Worm (Caenorhabditis elegans) whole organism, young adult: ENCODE measurements around the gene cdt-2.

Experiments
- B0035.1 ChIP-seq: sonication (generic microtip); optimal IDR thresholded peaks from 2 replicates; lab custom pipeline; 2016; ENCODE audit warnings: missing genetic modification characterization, mild to moderate bottlenecking, missing compliant biosample characterization, missing genotype, missing genetic modification reagents
- B0261.1 ChIP-seq: sonication (generic microtip); optimal IDR thresholded peaks from 2 replicates; lab custom pipeline; 2016; ENCODE audit warnings: mild to moderate bottlenecking, missing genetic modification characterization, moderate library complexity, missing compliant biosample characterization
- B0336.3 ChIP-seq: fragments of 200-800 bp; sonication (Bioruptor generic); IDR thresholded peaks from 2 replicates; pipeline ENCODE4 v1.3.6; 2022; ENCODE audit warnings: missing genetic modification characterization, missing compliant biosample characterization
- C06A6.2 ChIP-seq: fragments of 200-800 bp; sonication (Bioruptor generic); conservative IDR thresholded peaks from 2 replicates; pipeline ENCODE4 v1.3.6; 2022; ENCODE audit warnings: missing genetic modification characterization, missing compliant biosample characterization
- D2030.7 ChIP-seq: fragments of 200-800 bp; sonication (Bioruptor generic); IDR thresholded peaks from 2 replicates; pipeline ENCODE4 v1.3.6; 2022; ENCODE audit warnings: missing genetic modification reagents, missing genetic modification characterization, missing compliant biosample characterization
- F23B12.7 ChIP-seq: sonication (generic microtip); optimal IDR thresholded peaks from 2 replicates; lab custom pipeline; 2017; ENCODE audit warnings: missing genetic modification characterization, mild to moderate bottlenecking, missing compliant biosample characterization, antibody characterized with exemption, moderate library complexity; ENCODE audit not compliant: insufficient read depth
- F49E8.2 ChIP-seq: sonication (generic microtip); optimal IDR thresholded peaks from 3 replicates; lab custom pipeline; 2017; ENCODE audit warnings: missing genetic modification characterization, mild to moderate bottlenecking, missing compliant biosample characterization, antibody characterized with exemption, moderate library complexity; ENCODE audit not compliant: insufficient read depth
- F52B5.7 ChIP-seq: sonication (generic microtip); optimal IDR thresholded peaks from 2 replicates; lab custom pipeline; 2016; ENCODE audit warnings: mild to moderate bottlenecking, missing genetic modification characterization, missing compliant biosample characterization
- K12H6.12 ChIP-seq: fragments of 200-800 bp; sonication (Bioruptor generic); optimal IDR thresholded peaks from 2 replicates; lab custom pipeline; 2018; ENCODE audit warnings: mild to moderate bottlenecking, missing genetic modification characterization, missing compliant biosample characterization
- Y53G8AR.9 ChIP-seq: fragments of 200-800 bp; sonication (Bioruptor generic); conservative IDR thresholded peaks from 2 replicates; pipeline ENCODE4 v1.3.6; 2022; ENCODE audit warnings: missing genetic modification reagents, missing genetic modification characterization, missing compliant biosample characterization
- Y67H2A.10 ChIP-seq: fragments of 200-800 bp; sonication (Bioruptor generic); conservative IDR thresholded peaks from 2 replicates; pipeline ENCODE4 v1.3.6; 2022; ENCODE audit warnings: missing genetic modification reagents, missing genetic modification characterization, missing compliant biosample characterization
- ZK185.1 ChIP-seq: sonication (generic microtip); optimal IDR thresholded peaks from 2 replicates; lab custom pipeline; 2016; ENCODE audit warnings: mild to moderate bottlenecking, missing genetic modification characterization, missing compliant biosample characterization; ENCODE audit not compliant: poor library complexity, severe bottlenecking
- ama-1 ChIP-seq, 3 experiments: fragments of 150-350 bp in 1 of 3; sonication (generic microtip) in 2 of 3; optimal IDR thresholded peaks; 2 replicates each; lab custom pipeline; 2014 to 2018; ENCODE audit warnings: missing biosample characterization in 2 of 3, missing genetic modification characterization in 2 of 3, missing genetic modification reagents in 2 of 3
- aptf-2 ChIP-seq: fragments of 200-800 bp; sonication (Bioruptor generic); conservative IDR thresholded peaks from 2 replicates; pipeline ENCODE4 v1.3.6; 2022; ENCODE audit warnings: missing genetic modification reagents, missing genetic modification characterization, missing compliant biosample characterization
- atf-7 ChIP-seq: sonication (generic microtip); optimal IDR thresholded peaks from 2 replicates; lab custom pipeline; 2017; ENCODE audit warnings: mild to moderate bottlenecking, missing genetic modification characterization, missing compliant biosample characterization
- attf-3 ChIP-seq: fragments of 200-800 bp; sonication (Bioruptor generic); conservative IDR thresholded peaks from 2 replicates; pipeline ENCODE4 v1.3.6; 2022; ENCODE audit warnings: missing genetic modification reagents, missing genetic modification characterization, missing compliant biosample characterization
- bed-2 ChIP-seq: fragments of 200-800 bp; sonication (Bioruptor generic); IDR thresholded peaks from 2 replicates; pipeline ENCODE4 v1.3.6; 2022; ENCODE audit warnings: missing genetic modification reagents, missing genetic modification characterization, missing compliant biosample characterization
- cebp-1 ChIP-seq, 2 experiments: fragments of 200-800 bp in 1 of 2; sonication (Bioruptor generic) in 1 of 2; sonication (generic microtip) in 1 of 2; IDR thresholded peaks in 1 of 2; optimal IDR thresholded peaks in 1 of 2; 2 replicates each; pipeline versions ENCODE4 v1.3.6 to Lab custom; 2017 to 2022; ENCODE audit warnings: missing compliant biosample characterization in 2 of 2, missing genetic modification characterization in 2 of 2, mild to moderate bottlenecking in 1 of 2, missing genetic modification reagents in 1 of 2, moderate library complexity in 1 of 2
- ceh-100 ChIP-seq: fragments of 200-800 bp; sonication (Bioruptor generic); IDR thresholded peaks from 2 replicates; pipeline ENCODE4 v1.3.6; 2022; ENCODE audit warnings: missing genetic modification reagents, missing genetic modification characterization, missing compliant biosample characterization
- ceh-40 ChIP-seq: fragments of 200-800 bp; sonication (Bioruptor generic); IDR thresholded peaks from 2 replicates; pipeline ENCODE4 v1.3.6; 2022; ENCODE audit warnings: missing genetic modification characterization, missing compliant biosample characterization
- ceh-79 ChIP-seq: sonication (generic microtip); optimal IDR thresholded peaks from 2 replicates; lab custom pipeline; 2017; ENCODE audit warnings: mild to moderate bottlenecking, missing genetic modification characterization, missing compliant biosample characterization
- die-1 ChIP-seq: sonication (generic microtip); optimal IDR thresholded peaks from 2 replicates; lab custom pipeline; 2016; ENCODE audit warnings: missing genotype, mild to moderate bottlenecking, missing genetic modification characterization, missing compliant biosample characterization
- efl-1 ChIP-seq: fragments of 150-350 bp; optimal IDR thresholded peaks from 2 replicates; lab custom pipeline; 2014; ENCODE audit warnings: missing biosample characterization, missing genetic modification reagents, missing genetic modification characterization
- egrh-3 ChIP-seq: fragments of 200-800 bp; sonication (Bioruptor generic); IDR thresholded peaks from 2 replicates; pipeline ENCODE4 v1.3.6; 2022; ENCODE audit warnings: missing genetic modification reagents, missing genetic modification characterization, missing compliant biosample characterization
- ekl-4 ChIP-seq: fragments of 200-800 bp; sonication (Bioruptor generic); IDR thresholded peaks from 2 replicates; pipeline ENCODE4 v1.3.6; 2022; ENCODE audit warnings: missing genetic modification reagents, missing genetic modification characterization, missing compliant biosample characterization
- him-1 ChIP-seq: sonication (generic microtip); optimal IDR thresholded peaks from 2 replicates; lab custom pipeline; 2016; ENCODE audit warnings: missing genotype, missing genetic modification reagents, missing genetic modification characterization, missing compliant biosample characterization
- hsf-1 ChIP-seq: fragments of 200-800 bp; sonication (Bioruptor generic); IDR thresholded peaks from 2 replicates; pipeline ENCODE4 v1.3.6; 2022; ENCODE audit warnings: missing genetic modification reagents, missing genetic modification characterization, missing compliant biosample characterization
- lsl-1 ChIP-seq: fragments of 200-800 bp; sonication (Bioruptor generic); optimal IDR thresholded peaks from 2 replicates; lab custom pipeline; 2018; ENCODE audit warnings: mild to moderate bottlenecking, missing genetic modification characterization, moderate library complexity, missing compliant biosample characterization
- madf-3 ChIP-seq: fragments of 200-800 bp; sonication (Bioruptor generic); IDR thresholded peaks from 2 replicates; pipeline ENCODE4 v1.3.6; 2022; ENCODE audit warnings: missing genetic modification reagents, missing genetic modification characterization, missing compliant biosample characterization
- madf-6 ChIP-seq: fragments of 200-800 bp; sonication (Bioruptor generic); IDR thresholded peaks from 2 replicates; pipeline ENCODE4 v1.3.6; 2022; ENCODE audit warnings: missing genetic modification reagents, missing genetic modification characterization, missing compliant biosample characterization
- madf-8 ChIP-seq: fragments of 200-800 bp; sonication (Bioruptor generic); conservative IDR thresholded peaks from 2 replicates; pipeline ENCODE4 v1.3.6; 2022; ENCODE audit warnings: missing genetic modification reagents, missing genetic modification characterization, missing compliant biosample characterization
- mcd-1 ChIP-seq: fragments of 200-800 bp; sonication (Bioruptor generic); IDR thresholded peaks from 2 replicates; pipeline ENCODE4 v1.3.6; 2022; ENCODE audit warnings: missing genetic modification reagents, missing genetic modification characterization, missing compliant biosample characterization
- nfya-1 ChIP-seq: sonication (generic microtip); optimal IDR thresholded peaks from 2 replicates; lab custom pipeline; 2017; ENCODE audit warnings: antibody characterized with exemption, missing compliant biosample characterization, missing genetic modification characterization, borderline replicate concordance; ENCODE audit not compliant: insufficient read depth
- nfya-2 ChIP-seq: fragments of 200-800 bp; sonication (Bioruptor generic); IDR thresholded peaks from 2 replicates; pipeline ENCODE4 v1.3.6; 2022; ENCODE audit warnings: missing genetic modification reagents, missing genetic modification characterization, missing compliant biosample characterization
- nfyb-1 ChIP-seq: fragments of 200-800 bp; sonication (Bioruptor generic); IDR thresholded peaks from 2 replicates; pipeline ENCODE4 v1.3.6; 2022; ENCODE audit warnings: missing genetic modification reagents, missing genetic modification characterization, missing compliant biosample characterization
- pbrm-1 ChIP-seq: fragments of 200-800 bp; sonication (Bioruptor generic); IDR thresholded peaks from 2 replicates; pipeline ENCODE4 v1.3.6; 2022; ENCODE audit warnings: missing genetic modification reagents, missing genetic modification characterization, missing compliant biosample characterization
- rpc-1 ChIP-seq, 2 experiments: fragments of 150-350 bp in 1 of 2; sonication (generic microtip) in 1 of 2; optimal IDR thresholded peaks; 2 replicates each; lab custom pipeline; 2014 to 2018; ENCODE audit warnings: missing biosample characterization in 1 of 2, missing genetic modification characterization in 1 of 2, missing genetic modification reagents in 1 of 2, missing genotype in 1 of 2
- snpc-1.3 ChIP-seq: sonication (generic microtip); optimal IDR thresholded peaks from 2 replicates; lab custom pipeline; 2017; ENCODE audit warnings: missing genetic modification characterization, mild to moderate bottlenecking, missing compliant biosample characterization, antibody characterized with exemption, moderate library complexity, missing genotype, missing genetic modification reagents; ENCODE audit not compliant: insufficient read depth
- snpc-3.4 ChIP-seq: sonication (generic microtip); optimal IDR thresholded peaks from 2 replicates; lab custom pipeline; 2017; ENCODE audit warnings: missing genetic modification characterization, mild to moderate bottlenecking, missing compliant biosample characterization, antibody characterized with exemption, moderate library complexity, missing genotype, missing genetic modification reagents
- tbp1 ChIP-seq: fragments of 200-800 bp; sonication (Bioruptor generic); optimal IDR thresholded peaks from 2 replicates; lab custom pipeline; 2018; ENCODE audit warnings: mild to moderate bottlenecking, missing genetic modification characterization, missing compliant biosample characterization
- ztf-25 ChIP-seq: fragments of 200-800 bp; sonication (Bioruptor generic); IDR thresholded peaks from 2 replicates; pipeline ENCODE4 v1.3.6; 2022; ENCODE audit warnings: missing genetic modification reagents, missing genetic modification characterization, missing compliant biosample characterization

Gene cdt-2

DNA sequence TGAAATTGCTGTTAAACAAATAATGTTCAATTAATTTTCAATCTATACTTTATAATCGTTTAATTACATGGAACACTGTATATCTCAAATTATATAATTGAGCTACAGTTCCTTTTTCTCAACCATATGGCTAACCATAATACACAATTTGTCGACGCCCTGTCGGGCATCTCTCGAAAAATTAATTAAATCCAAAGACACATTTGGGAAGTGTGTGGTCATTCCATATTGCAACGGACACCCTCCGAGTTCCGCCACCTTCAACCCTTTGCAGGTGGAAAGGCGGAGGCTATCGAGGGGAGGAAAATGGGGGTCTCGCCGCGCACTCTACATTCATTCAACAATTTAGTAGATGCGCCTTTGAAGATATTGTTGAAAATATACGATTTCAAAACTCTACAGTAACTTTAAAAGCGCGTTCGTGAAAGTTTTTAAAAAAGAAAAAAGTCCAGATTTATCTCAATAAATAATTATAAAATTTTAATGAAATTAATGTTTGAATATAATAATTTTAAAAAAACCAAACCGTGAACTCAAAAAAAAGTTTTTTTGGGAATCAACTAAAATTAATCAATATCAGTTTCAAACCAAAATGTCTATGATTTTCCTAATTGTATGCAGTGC is 38.1 kb upstream of the cdt-2 start, which contains the start of gene F14H8.8 (continued):
- TF ChIP-seq egrh-3 (GFP tag; lab: Robert Waterston, UW) (no peak), C06A6.2 (no peak), madf-6 (peak; percentile 88), aptf-2 (GFP tag; lab: Robert Waterston, UW) (no peak), ztf-25 (no peak), nfyb-1 (GFP tag; lab: Robert Waterston, UW) (0 out of 2 replicates have a peak, but pooled peaks have one; percentile 15), F52B5.7 (tag; lab: Kevin White, UChicago) (no peak), pbrm-1 (GFP tag; lab: Robert Waterston, UW) (peak; percentile 86), madf-8 (GFP tag; lab: Robert Waterston, UW) (peak; percentile 29; the same call in 1 of the 2 replicates), hsf-1 (GFP tag; lab: Robert Waterston, UW) (peak; percentile 75), tbp1 (GFP tag; lab: Kevin White, UChicago) (peak; percentile 77), snpc-3.4 (tag; lab: Kevin White, UChicago) (peak; percentile 96), ceh-100 (GFP tag; lab: Robert Waterston, UW) (peak; percentile 60), nfya-1 (tag; lab: Kevin White, UChicago) (no peak), ceh-79 (tag; lab: Kevin White, UChicago) (no peak), B0336.3 (no peak), B0035.1 (tag; lab: Kevin White, UChicago) (no peak), ekl-4 (peak; percentile 77; the same call in 1 of the 2 replicates), F49E8.2 (peak; percentile 64), B0261.1 (peak; percentile 14), atf-7 (tag; lab: Kevin White, UChicago) (no peak), madf-3 (no peak), snpc-1.3 (tag; lab: Kevin White, UChicago) (peak; percentile 93), ZK185.1 (tag; lab: Kevin White, UChicago) (peak; percentile 2), Y67H2A.10 (GFP tag; lab: Robert Waterston, UW) (no peak), rpc-1 (optimal IDR thresholded peaks at IDR 0.05; lab: Kevin White, UChicago) (no peak), rpc-1 (tag; optimal IDR thresholded peaks at IDR 0.05; lab: Kevin White, UChicago) (peak; percentile 13), lsl-1 (GFP tag; lab: Kevin White, UChicago) (peak; percentile 80), cebp-1 (GFP tag; IDR thresholded peaks at IDR 0.05; lab: Robert Waterston, UW) (no peak), cebp-1 (tag; optimal IDR thresholded peaks at IDR 0.05; lab: Kevin White, UChicago) (no peak), bed-2 (GFP tag; lab: Robert Waterston, UW) (no peak), D2030.7 (GFP tag; lab: Robert Waterston, UW) (peak; percentile 73), die-1 (peak; percentile 4), efl-1 (peak; percentile 54), him-1 (peak; percentile 93), mcd-1 (GFP tag; lab: Robert Waterston, UW) (peak; percentile 72), K12H6.12 (no peak), ama-1 (optimal IDR thresholded peaks at IDR 0.05; lab: Kevin White, UChicago) (no peak), ama-1 (GFP tag; optimal IDR thresholded peaks at IDR 0.05; lab: Kevin White, UChicago) (no peak), F23B12.7 (tag; lab: Kevin White, UChicago) (peak; percentile 33), Y53G8AR.9 (GFP tag; lab: Robert Waterston, UW) (peak; percentile 59; the same call in 1 of the 2 replicates), ceh-40 (GFP tag; lab: Robert Waterston, UW) (no peak), attf-3 (GFP tag; lab: Robert Waterston, UW) (no peak), nfya-2 (no peak)
